Worm (Caenorhabditis elegans): ENCODE results near the gene srxa-6.

The srxa-6 gene

ce11 chrV:20770846-20771245 is 36.1 kb downstream of the srxa-6 start:
- TF ChIP-seq ama-1 (optimal IDR thresholded peaks at IDR 0.05) (no peak), fos-1 (tag; optimal IDR thresholded peaks at IDR 0.05) (peak; percentile 85)

DNA sequence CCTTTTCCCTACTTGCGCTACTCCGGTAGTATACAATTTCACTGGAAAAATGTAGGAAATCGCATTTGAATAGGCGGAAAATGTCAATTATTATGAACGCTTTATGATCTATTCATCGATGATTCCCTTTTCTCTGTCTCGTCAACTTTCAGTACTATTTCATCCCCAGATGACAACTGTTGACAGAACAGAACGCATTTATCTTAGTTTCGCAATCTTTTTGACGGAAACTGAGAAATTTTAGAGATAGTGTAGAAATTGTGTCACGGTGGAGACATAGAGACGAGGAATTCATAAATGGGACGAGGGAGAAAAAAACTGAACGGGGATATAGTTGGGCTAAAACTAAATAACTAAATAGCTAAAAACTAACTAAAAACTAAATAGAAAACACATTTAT is 36.9 kb downstream of the srxa-6 start:
- TF ChIP-seq egl-27 (tag; optimal IDR thresholded peaks at IDR 0.05) (no peak), nhr-237 (tag; optimal IDR thresholded peaks at IDR 0.05) (no peak), lin-39 (tag; optimal IDR thresholded peaks at IDR 0.05) (no peak), mdl-1 (tag; optimal IDR thresholded peaks at IDR 0.05) (no peak), ceh-16 (tag; optimal IDR thresholded peaks at IDR 0.05) (no peak), nhr-77 (tag; optimal IDR thresholded peaks at IDR 0.05) (no peak), lin-11 (tag; optimal IDR thresholded peaks at IDR 0.05) (no peak), nhr-129 (tag; optimal IDR thresholded peaks at IDR 0.05) (peak; percentile 27), lsy-2 (tag; optimal IDR thresholded peaks at IDR 0.05) (peak in 1 of 2 experiments; percentile 2), peb-1 (tag; optimal IDR thresholded peaks at IDR 0.05) (no peak), zag-1 (tag; optimal IDR thresholded peaks at IDR 0.05) (no peak), ztf-11 (tag; optimal IDR thresholded peaks at IDR 0.05) (no peak), sma-3 (GFP tag; optimal IDR thresholded peaks at IDR 0.05) (no peak), C34F6.9 (tag; optimal IDR thresholded peaks at IDR 0.05) (peak; percentile 2)

DNA sequence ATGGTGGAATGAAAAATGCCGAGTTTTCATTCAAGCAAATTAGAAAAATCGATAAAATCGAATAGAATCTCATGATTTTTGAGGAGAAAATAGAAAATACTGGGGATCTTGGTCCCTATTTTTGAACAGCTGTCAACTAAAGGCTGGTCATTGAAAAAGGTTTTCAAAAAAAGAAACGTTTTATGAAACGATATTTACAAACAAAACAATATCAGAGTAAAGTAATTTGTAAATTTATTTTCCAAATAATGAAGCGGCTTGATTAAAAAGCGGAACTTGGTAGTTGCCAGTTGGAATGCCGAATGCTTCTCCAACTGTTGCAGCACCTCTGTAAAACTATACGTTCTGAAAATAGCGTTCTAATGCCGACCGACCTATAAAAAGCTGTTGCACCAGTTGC is 38.9 kb downstream of the srxa-6 start, which contains the start of gene F38A6.5:
TSS of gene F38A6.5 (minus strand) at position 101 of the 400 bp plus-strand sequence.
- TF ChIP-seq nhr-11 (tag; optimal IDR thresholded peaks at IDR 0.05) (no peak), lin-11 (tag; optimal IDR thresholded peaks at IDR 0.05) (no peak), aly-2 (tag; optimal IDR thresholded peaks at IDR 0.05) (no peak), unc-55 (GFP tag; optimal IDR thresholded peaks at IDR 0.05) (no peak), Y55F3AM.14 (GFP tag; optimal IDR thresholded peaks at IDR 0.05) (no peak), lin-39 (tag; optimal IDR thresholded peaks at IDR 0.05) (no peak)

DNA sequence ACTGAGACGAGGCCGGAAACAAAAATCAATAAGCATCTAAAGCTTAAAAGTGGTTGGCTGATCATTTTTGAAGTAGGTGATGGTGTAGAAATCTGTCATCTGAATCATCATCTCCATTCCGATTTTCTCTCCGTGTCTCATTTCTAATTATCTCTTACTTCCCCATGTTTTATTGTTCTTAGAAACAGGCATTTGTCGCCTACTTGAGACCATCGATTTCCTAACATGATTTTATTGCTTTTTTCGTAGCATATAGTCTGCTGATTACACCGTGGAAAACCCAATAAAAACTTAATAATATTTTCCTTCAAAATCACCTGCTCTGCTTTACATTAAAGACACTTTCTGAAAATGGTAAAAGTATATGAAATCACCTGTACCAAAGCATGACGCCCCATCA is 40.5 kb downstream of the srxa-6 start, which contains the start of gene F38A6.4:
TSS of gene F38A6.4 (minus strand) at position 101 of the 400 bp plus-strand sequence.
- TF ChIP-seq zag-1 (tag; optimal IDR thresholded peaks at IDR 0.05): no peak
- TF ChIP-seq crh-2 (tag; optimal IDR thresholded peaks at IDR 0.05): no peak
- TF ChIP-seq skn-1 (tag; optimal IDR thresholded peaks at IDR 0.05): no peak
- TF ChIP-seq nhr-237 (tag; optimal IDR thresholded peaks at IDR 0.05): no peak
- TF ChIP-seq nhr-11 (tag; optimal IDR thresholded peaks at IDR 0.05): no peak
- TF ChIP-seq nhr-12 (tag; optimal IDR thresholded peaks at IDR 0.05): no peak
- no peak for TF ChIP-seq ztf-1 (GFP tag; conservative IDR thresholded peaks at IDR 0.05)
- TF ChIP-seq unc-39 (tag; optimal IDR thresholded peaks at IDR 0.05): no peak
- no peak for TF ChIP-seq alr-1 (tag; optimal IDR thresholded peaks at IDR 0.05)
- no peak for TF ChIP-seq Y55F3AM.14 (GFP tag; optimal IDR thresholded peaks at IDR 0.05)
- TF ChIP-seq ama-1 (optimal IDR thresholded peaks at IDR 0.05): no peak
- TF ChIP-seq R02D3.7 (tag; optimal IDR thresholded peaks at IDR 0.05): no peak
- TF ChIP-seq unc-55 (GFP tag; optimal IDR thresholded peaks at IDR 0.05): no peak
- TF ChIP-seq mdl-1 (tag; optimal IDR thresholded peaks at IDR 0.05): no peak
- no peak for TF ChIP-seq fos-1 (tag; optimal IDR thresholded peaks at IDR 0.05)
- TF ChIP-seq F13H6.1 (tag; optimal IDR thresholded peaks at IDR 0.05): no peak

ce11 chrV:20776761-20777160 is 42.0 kb downstream of the srxa-6 start:
- TF ChIP-seq unc-55 (GFP tag; optimal IDR thresholded peaks at IDR 0.05) (peak; percentile 90), lin-13 (GFP tag; optimal IDR thresholded peaks at IDR 0.05) (peak; percentile 40), gmeb-1 (tag; optimal IDR thresholded peaks at IDR 0.05) (no peak), nhr-10 (tag; optimal IDR thresholded peaks at IDR 0.05) (no peak), skn-1 (tag; optimal IDR thresholded peaks at IDR 0.05) (no peak), peb-1 (tag; optimal IDR thresholded peaks at IDR 0.05) (no peak), ceh-16 (tag; optimal IDR thresholded peaks at IDR 0.05) (no peak), egl-27 (tag; optimal IDR thresholded peaks at IDR 0.05) (peak; percentile 48), ztf-4 (tag; optimal IDR thresholded peaks at IDR 0.05) (peak; percentile 80), ceh-82 (tag; optimal IDR thresholded peaks at IDR 0.05) (no peak), nhr-25 (tag; optimal IDR thresholded peaks at IDR 0.05) (no peak), zag-1 (tag; optimal IDR thresholded peaks at IDR 0.05) (peak; percentile 51), nhr-21 (tag; optimal IDR thresholded peaks at IDR 0.05) (peak; percentile 13), nhr-23 (tag; optimal IDR thresholded peaks at IDR 0.05) (no peak), nhr-237 (tag; optimal IDR thresholded peaks at IDR 0.05) (no peak), lin-11 (tag; optimal IDR thresholded peaks at IDR 0.05) (peak; percentile 74), ama-1 (optimal IDR thresholded peaks at IDR 0.05) (peak; percentile 3), lin-39 (tag; optimal IDR thresholded peaks at IDR 0.05) (no peak), sem-4 (tag; optimal IDR thresholded peaks at IDR 0.05) (peak; percentile 40), alr-1 (tag; optimal IDR thresholded peaks at IDR 0.05) (no peak), crh-2 (tag; optimal IDR thresholded peaks at IDR 0.05) (peak; percentile 74), F13H6.1 (tag; optimal IDR thresholded peaks at IDR 0.05) (peak; percentile 77), elt-3 (tag; optimal IDR thresholded peaks at IDR 0.05) (no peak), sma-3 (GFP tag; optimal IDR thresholded peaks at IDR 0.05) (no peak), mdl-1 (tag; optimal IDR thresholded peaks at IDR 0.05) (peak; percentile 60 to 68), mbf-1 (tag; optimal IDR thresholded peaks at IDR 0.05) (no peak), dmd-4 (tag; optimal IDR thresholded peaks at IDR 0.05) (no peak), unc-62 (GFP tag; optimal IDR thresholded peaks at IDR 0.05) (no peak), nhr-77 (tag; optimal IDR thresholded peaks at IDR 0.05) (no peak), nhr-129 (tag; optimal IDR thresholded peaks at IDR 0.05) (peak; percentile 88), nhr-12 (tag; optimal IDR thresholded peaks at IDR 0.05) (no peak), snpc-4 (tag; optimal IDR thresholded peaks at IDR 0.05) (peak; percentile 54), ztf-1 (GFP tag; conservative IDR thresholded peaks at IDR 0.05) (no peak), nhr-6 (tag; optimal IDR thresholded peaks at IDR 0.05) (no peak), nhr-11 (tag; optimal IDR thresholded peaks at IDR 0.05) (no peak), aly-2 (tag; optimal IDR thresholded peaks at IDR 0.05) (no peak)
